Worm (Caenorhabditis elegans): ENCODE results near the gene dpy-23.

- no peak for TF ChIP-seq mab-5 (tag; optimal IDR thresholded peaks at IDR 0.05)
- TF ChIP-seq elt-3 (tag; optimal IDR thresholded peaks at IDR 0.05): no peak
- TF ChIP-seq sptf-1 (tag; optimal IDR thresholded peaks at IDR 0.05): no peak
- TF ChIP-seq snpc-4 (tag; optimal IDR thresholded peaks at IDR 0.05): no peak
- no peak for TF ChIP-seq blmp-1 (tag; optimal IDR thresholded peaks at IDR 0.05)
- no peak for TF ChIP-seq lin-13 (tag; optimal IDR thresholded peaks at IDR 0.05)
- no peak for TF ChIP-seq ztf-11 (tag; optimal IDR thresholded peaks at IDR 0.05)
- TF ChIP-seq unc-62 (GFP tag; optimal IDR thresholded peaks at IDR 0.05): no peak
- TF ChIP-seq nhr-237 (tag; optimal IDR thresholded peaks at IDR 0.05): no peak
- TF ChIP-seq pha-4 (tag; optimal IDR thresholded peaks at IDR 0.05): no peak
- no peak for TF ChIP-seq lsy-2 (tag; optimal IDR thresholded peaks at IDR 0.05)
These were observed 35.8 kb upstream of the dpy-23 start, which contains the start of gene col-165 for ce11 chrX:4353318-4353717.

Measured in whole organism, mixed stage, embryonic.